Fruit fly (Drosophila melanogaster): Measurements from ENCODE around the gene Elys.

Gene Elys

dm6 chrX:19651757-19652419 is at the start of gene Elys, which contains the start of gene Ranbp21 (continued):
- TF ChIP-seq gfzf (GFP tag; optimal IDR thresholded peaks at IDR 0.05) (peak; percentile 28), sna (GFP tag; IDR thresholded peaks at IDR 0.05; ENCODE audit: partially characterized antibody) (0 out of 2 replicates have a peak, but pooled peaks have one; percentile 28), CG2120 (GFP tag; optimal IDR thresholded peaks at IDR 0.05) (peak; percentile 73), YL-1 (GFP tag; optimal IDR thresholded peaks at IDR 0.05) (peak; percentile 64), Trl (optimal IDR thresholded peaks at IDR 0.05) (peak in 1 of 2 experiments; percentile 25), Trl (GFP tag; optimal IDR thresholded peaks at IDR 0.05) (peak; percentile 44), CG2678 (tag; optimal IDR thresholded peaks at IDR 0.05) (no peak), CG3065 (GFP tag; optimal IDR thresholded peaks at IDR 0.05) (no peak), CG30403 (GFP tag; optimal IDR thresholded peaks at IDR 0.05) (peak; percentile 71), crc (GFP tag; optimal IDR thresholded peaks at IDR 0.05) (peak; percentile 37), CTCF (GFP tag; optimal IDR thresholded peaks at IDR 0.05) (no peak), Optix (GFP tag; IDR thresholded peaks at IDR 0.05) (peak; percentile 57; the same call in 2 of the 3 replicates), CG9797 (GFP tag; optimal IDR thresholded peaks at IDR 0.05) (peak; percentile 40), org-1 (GFP tag; optimal IDR thresholded peaks at IDR 0.05) (no peak), rib (GFP tag; IDR thresholded peaks at IDR 0.05) (peak; percentile 86), Fer3 (tag; optimal IDR thresholded peaks at IDR 0.05) (peak; percentile 3), Bgb (GFP tag; IDR thresholded peaks at IDR 0.05; ENCODE audit: partially characterized antibody) (peak; percentile 31; the same call in 1 of the 2 replicates), pfk (GFP tag; optimal IDR thresholded peaks at IDR 0.05) (no peak), Hmr (GFP tag; optimal IDR thresholded peaks at IDR 0.05) (no peak), CoRest (tag; optimal IDR thresholded peaks at IDR 0.05) (peak; percentile 55), CG2129 (GFP tag; IDR thresholded peaks at IDR 0.05; ENCODE audit: partially characterized antibody) (no peak), fd3F (GFP tag; optimal IDR thresholded peaks at IDR 0.05) (peak; percentile 3), peb (GFP tag; IDR thresholded peaks at IDR 0.05) (no peak), Hey (tag; optimal IDR thresholded peaks at IDR 0.05) (no peak), slbo (GFP tag; IDR thresholded peaks at IDR 0.05) (peak; percentile 77), Atf-2 (GFP tag; optimal IDR thresholded peaks at IDR 0.05) (no peak), Ravus (GFP tag; IDR thresholded peaks at IDR 0.05) (no peak), sisA (GFP tag; IDR thresholded peaks at IDR 0.05) (peak; percentile 66), CG30020 (tag; optimal IDR thresholded peaks at IDR 0.05) (peak; percentile 27), chm (GFP tag; IDR thresholded peaks at IDR 0.05) (no peak), aop (GFP tag; IDR thresholded peaks at IDR 0.05) (no peak), CG17829 (tag; optimal IDR thresholded peaks at IDR 0.05) (peak; percentile 33), Hr78 (GFP tag; optimal IDR thresholded peaks at IDR 0.05) (no peak), sens-2 (GFP tag; IDR thresholded peaks at IDR 0.05) (no peak), kni (GFP tag; optimal IDR thresholded peaks at IDR 0.05) (no peak), CG4730 (GFP tag; IDR thresholded peaks at IDR 0.05) (peak; percentile 34; the same call in 1 of the 2 replicates), CG7786 (GFP tag; optimal IDR thresholded peaks at IDR 0.05) (peak; percentile 56), CG9727 (GFP tag; optimal IDR thresholded peaks at IDR 0.05) (peak; percentile 59)

DNA sequence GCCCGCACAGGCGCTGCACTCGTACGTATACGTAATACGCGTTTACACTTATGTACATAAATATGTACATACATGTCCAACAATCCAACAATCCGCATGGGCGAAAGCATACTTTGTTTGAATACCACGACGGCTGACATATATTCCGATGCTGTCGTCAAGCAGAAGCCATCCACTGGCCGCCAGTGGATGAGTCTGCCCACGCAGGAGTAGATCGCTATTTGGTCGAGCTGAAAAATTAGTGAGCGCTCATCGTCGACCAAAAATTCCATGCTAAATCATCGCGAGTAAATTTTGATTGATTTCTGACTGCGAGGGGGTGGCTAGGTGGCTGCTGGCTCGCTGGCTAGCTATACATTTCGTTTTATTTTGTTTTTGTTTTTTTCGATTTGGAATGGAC is 49.6 kb upstream of the Elys start:
- TF ChIP-seq sr (GFP tag; IDR thresholded peaks at IDR 0.05) (peak; percentile 87), Med (GFP tag) (peak; percentile 40), CG12769 (tag; optimal IDR thresholded peaks at IDR 0.05) (peak; percentile 38), Pdp1 (GFP tag; optimal IDR thresholded peaks at IDR 0.05) (peak in 1 of 2 experiments; percentile 39), CG34224 (GFP tag; IDR thresholded peaks at IDR 0.05; ENCODE audit: partially characterized antibody) (peak; percentile 21; the same call in 1 of the 3 replicates), sd (tag; optimal IDR thresholded peaks at IDR 0.05) (peak; percentile 89), CG13287 (GFP tag; IDR thresholded peaks at IDR 0.05; ENCODE audit: partially characterized antibody) (0 out of 2 replicates have a peak, but pooled peaks have one; percentile 5), Rfx (GFP tag; IDR thresholded peaks at IDR 0.05) (peak; percentile 41; the same call in 1 of the 2 replicates), Tbp (GFP tag; optimal IDR thresholded peaks at IDR 0.05) (no peak), CG9876 (GFP tag; optimal IDR thresholded peaks at IDR 0.05) (no peak), gem (tag; optimal IDR thresholded peaks at IDR 0.05) (no peak), Opbp (GFP tag; IDR thresholded peaks at IDR 0.05; ENCODE audit: partially characterized antibody) (0 out of 3 replicates have a peak, but pooled peaks have one; percentile 25), CG10543 (GFP tag; optimal IDR thresholded peaks at IDR 0.05) (peak; percentile 69)

Data from whole organism, embryonic.